Worm (Caenorhabditis elegans): Measurements from ENCODE around the gene slc-17.5.

slc-17.5 gene

DNA sequence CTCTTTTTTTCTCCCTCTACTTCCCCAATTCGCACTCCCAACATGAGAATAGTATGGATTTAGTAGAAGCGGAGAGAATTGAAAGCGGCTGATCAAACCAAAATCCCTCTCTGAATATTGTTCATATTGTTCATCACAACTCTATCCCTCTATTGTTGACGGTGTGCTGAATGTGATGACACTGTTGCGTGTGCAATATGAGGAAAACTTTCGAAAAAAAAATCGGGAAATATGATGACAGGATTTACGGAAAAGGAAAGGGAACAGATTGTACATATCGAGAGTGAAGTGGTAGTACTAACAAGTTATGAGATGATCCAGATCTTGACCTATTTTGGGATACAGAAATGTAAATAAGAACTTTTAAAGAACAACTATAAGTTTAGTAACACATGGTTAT is 11.2 kb upstream of the slc-17.5 start, which contains the start of gene smex-1:
TSS of gene smex-1 (minus strand) at position 101 of the 400 bp plus-strand sequence.
- TF ChIP-seq unc-62 (GFP tag; optimal IDR thresholded peaks at IDR 0.05) = no peak

DNA sequence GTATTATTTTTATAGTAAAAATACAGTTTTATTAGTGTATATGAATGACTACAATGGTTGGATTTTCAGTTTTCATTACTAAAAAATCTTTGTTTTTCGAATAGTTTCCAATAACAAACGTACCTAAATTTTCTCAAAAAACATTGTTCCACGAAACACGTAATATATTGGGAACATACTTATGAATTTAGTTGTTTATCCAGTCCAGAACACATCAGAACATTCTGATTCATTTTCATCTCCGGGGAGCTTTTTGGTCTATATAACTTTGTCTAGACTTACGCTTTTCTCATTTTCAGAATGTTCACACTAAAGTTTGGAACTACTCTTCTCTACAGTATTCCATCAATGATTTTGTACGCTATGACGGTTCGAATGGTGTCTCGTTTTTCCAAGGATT is 7.1 kb upstream of the slc-17.5 start, which contains the start of gene srg-33:
TSS of gene srg-33 (plus strand) at position 301 of the 400 bp plus-strand sequence.
- no peak for TF ChIP-seq unc-62 (GFP tag; optimal IDR thresholded peaks at IDR 0.05)

DNA sequence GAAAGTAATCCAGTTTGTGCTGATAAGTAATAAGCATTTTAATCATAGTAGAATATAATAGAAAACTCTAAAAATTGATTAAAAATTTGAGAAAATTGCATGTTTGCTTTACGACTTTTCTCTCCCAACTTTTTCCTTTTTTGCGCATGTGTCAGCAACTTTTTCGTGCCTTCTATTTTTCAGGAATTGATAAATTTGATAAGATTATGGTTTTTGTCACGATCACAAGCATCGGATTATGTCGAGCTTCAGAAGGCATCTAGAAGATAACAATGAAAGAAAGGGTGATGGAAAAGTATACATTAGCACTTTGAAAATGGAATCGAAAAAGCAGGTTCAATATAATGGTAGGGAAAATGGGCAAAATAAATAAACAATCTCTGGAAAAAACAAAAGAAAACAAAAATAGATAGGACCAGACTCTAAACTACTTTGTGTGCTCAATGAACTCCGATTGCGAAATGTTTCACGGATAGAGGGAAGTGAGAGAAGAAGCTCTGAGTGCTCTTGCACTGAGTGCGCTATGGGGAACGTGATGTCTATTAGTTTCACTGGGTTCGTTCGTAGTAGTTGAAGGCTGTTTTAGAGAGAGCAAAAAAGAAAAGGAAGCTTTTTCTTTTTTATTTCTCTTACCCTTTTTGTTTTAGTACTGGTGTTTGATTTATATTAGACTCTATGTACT is 3.6 kb upstream of the slc-17.5 start:
- TF ChIP-seq unc-62 (GFP tag; optimal IDR thresholded peaks at IDR 0.05) = no peak

DNA sequence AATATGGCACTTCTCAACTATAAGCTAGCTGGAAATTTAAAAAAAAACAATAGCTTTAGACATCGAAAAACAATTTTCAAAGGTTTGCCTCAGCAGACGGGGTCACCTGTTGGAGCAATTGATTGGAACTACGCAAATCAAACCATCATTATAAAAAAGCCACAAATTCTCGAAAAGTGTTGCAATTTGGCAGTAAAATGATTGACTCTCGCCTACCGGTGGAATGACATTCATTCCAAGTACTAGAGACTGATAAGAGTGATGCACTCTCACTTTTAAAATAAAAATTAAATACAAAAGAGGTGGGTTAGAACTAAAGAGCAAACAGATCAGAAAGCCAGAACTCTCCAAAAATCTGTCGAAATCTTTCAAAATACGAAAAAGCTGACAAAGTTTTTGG is 755 bp upstream of the slc-17.5 start:
- TF ChIP-seq unc-62 (GFP tag; optimal IDR thresholded peaks at IDR 0.05) = no peak

DNA sequence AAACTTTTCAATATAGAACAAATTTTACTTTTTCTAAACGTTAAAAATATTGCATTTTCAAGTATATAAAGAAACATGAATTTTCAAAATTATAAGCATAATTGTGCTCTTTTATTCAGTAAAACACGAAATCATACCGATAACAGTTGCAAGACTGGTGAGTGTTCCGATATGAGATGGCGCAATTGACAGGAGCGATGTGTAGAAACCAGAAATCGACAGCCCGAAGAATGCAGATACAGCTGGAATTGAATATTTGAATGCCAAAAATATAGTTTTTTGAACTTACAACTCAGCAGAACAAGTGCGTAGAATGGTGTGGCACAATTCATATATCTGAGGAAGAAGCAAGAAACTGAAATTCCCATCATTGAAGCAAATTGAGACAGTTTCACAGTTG is 1.8 kb downstream of the slc-17.5 start:
- TF ChIP-seq unc-62 (GFP tag; optimal IDR thresholded peaks at IDR 0.05) = no peak

DNA sequence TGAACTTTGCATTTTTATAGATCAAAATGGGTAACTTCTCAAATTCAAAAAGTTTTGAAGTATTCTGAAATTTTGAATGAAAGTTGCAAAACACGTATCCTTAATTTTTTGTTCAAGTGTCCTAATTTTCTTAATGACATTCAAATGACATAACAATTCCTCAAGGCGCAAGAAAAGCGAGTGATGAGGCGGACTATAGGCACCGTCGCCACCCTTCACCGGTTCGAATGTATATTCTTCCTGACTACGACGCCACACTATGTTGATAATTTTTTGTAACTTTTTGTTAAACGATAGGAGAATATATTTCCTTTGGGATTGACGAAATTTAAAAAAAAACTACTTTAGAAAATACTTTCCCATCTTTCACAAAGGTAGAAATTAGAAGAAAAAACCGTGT is 3.1 kb downstream of the slc-17.5 start:
- TF ChIP-seq unc-62 (GFP tag; optimal IDR thresholded peaks at IDR 0.05) = no peak

DNA sequence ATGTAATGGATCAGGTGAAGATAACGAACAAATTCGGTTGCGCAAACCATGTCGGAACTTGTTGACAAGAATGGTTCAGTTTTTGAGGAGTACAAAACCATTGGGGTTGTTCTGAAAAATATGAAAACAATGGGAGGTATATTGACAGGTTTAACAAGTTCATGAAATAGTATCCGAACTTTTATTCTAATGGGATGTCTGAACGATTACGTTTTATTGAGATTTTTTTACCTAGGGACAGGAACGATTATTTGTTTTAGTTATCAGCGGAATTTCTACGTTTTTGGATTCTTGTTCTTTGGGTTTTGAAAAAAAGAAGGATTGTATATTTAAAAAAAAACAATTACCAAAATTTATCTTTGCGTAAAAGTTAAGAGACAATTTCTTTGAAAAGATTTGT is 3.9 kb downstream of the slc-17.5 start, which contains the start of gene str-135:
TSS of gene str-135 (minus strand) at position 101 of the 400 bp plus-strand sequence.
- TF ChIP-seq unc-62 (GFP tag; optimal IDR thresholded peaks at IDR 0.05) = no peak

DNA sequence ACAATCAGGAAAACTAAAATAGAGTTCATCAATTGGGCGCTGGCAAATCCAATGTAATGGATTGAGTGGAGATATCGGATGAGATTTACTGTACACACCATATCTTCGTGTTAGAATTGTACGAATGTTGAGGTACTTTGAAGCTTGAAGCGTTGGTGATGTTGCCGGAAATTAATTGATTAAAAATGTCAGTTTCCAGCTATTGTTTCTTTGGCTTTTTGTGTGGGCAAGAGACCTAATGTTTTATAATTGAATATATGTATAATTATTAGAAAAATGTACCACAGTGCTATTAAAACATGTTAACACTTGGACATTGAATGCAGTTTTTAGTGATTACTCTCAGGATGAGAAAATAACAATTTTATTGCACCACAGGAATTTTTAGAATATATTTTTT is 5.9 kb downstream of the slc-17.5 start, which contains the start of gene str-136:
TSS of gene str-136 (minus strand) at position 101 of the 400 bp plus-strand sequence.
- no peak for TF ChIP-seq unc-62 (GFP tag; optimal IDR thresholded peaks at IDR 0.05)

DNA sequence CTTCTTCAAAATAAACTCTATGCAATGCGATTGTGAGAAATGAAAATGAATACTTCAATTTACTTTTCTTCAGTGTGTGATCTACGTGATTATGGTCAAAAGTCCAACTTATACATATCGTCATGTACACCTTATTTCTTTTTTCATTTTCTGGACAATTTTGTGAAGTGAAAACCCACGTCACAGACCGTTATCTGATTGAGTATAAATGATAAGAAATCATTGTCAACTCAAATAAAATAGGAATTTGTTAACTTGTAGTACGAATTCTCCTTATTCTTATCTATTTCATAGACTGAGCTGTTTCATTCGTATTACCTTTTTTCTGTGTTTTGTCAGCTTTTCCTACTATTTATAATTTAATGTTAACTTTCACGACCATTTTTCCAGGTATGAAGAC is 12.7 kb downstream of the slc-17.5 start, which contains the start of gene asp-5:
TSS of gene asp-5 (plus strand) at position 391 of the 400 bp plus-strand sequence.
- TF ChIP-seq unc-62 (GFP tag; optimal IDR thresholded peaks at IDR 0.05) = no peak

DNA sequence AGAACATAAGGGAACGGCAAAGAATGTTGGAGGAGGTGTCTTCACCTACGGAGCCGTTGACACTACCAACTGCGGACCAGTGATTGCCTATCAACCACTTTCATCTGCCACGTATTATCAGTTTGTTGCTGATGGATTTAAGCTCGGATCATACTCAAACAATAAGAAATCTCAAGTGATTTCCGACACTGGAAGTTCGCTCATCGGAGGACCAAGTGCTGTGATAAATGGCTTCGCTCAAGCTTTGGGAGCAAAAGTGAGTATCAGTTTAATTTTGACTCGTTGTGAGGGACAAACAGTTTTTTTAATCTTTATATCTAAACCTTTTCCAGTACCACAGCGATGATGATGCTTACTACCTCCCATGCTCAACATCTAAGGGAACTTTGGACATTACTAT is 13.3 kb downstream of the slc-17.5 start:
- no peak for TF ChIP-seq unc-62 (GFP tag; optimal IDR thresholded peaks at IDR 0.05)

DNA sequence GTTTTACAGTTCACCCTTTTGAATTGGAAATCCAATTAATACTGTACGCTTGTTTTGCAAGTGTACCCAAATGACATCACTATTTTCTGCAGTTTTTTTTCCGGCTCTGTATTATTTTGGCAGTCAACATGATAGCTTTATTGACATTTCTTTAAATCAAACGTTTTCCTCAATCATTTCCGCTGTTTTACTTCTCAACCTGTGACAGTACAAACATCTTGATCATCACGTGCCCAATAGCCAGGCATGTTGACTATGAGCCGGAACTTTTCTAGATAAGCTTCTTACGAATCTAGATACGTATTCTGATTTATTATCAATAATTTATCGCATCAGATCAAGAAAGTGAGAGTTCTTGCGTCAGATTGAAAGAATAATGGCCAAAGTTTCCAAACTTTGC is 14.8 kb downstream of the slc-17.5 start:
- no peak for TF ChIP-seq unc-62 (GFP tag; optimal IDR thresholded peaks at IDR 0.05)

DNA sequence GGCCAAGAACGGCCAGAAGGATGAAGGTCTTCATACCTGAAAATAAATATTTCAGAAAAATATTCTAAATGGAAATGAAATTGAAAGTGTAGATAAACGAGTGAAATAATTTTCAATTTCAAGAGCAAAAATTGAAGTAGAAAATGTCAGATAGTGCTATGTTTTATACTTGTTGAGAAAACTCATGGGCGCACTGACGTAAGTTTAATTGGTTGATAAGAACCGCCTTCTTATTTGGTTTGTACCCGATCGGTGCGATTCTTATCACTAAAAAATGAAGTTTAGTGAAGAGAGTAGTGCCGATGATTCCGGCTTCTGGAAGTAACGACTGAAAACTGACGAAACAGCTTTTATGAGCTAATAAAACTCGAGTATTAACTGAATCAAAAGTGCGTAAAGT is 15.8 kb downstream of the slc-17.5 start, which contains the start of the genes asp-6 and asp-12:
TSS of gene asp-6 (minus strand) at position 36 of the 400 bp plus-strand sequence.
TSS of gene asp-12 (plus strand) at position 309 of the 400 bp plus-strand sequence.
- no peak for TF ChIP-seq unc-62 (GFP tag; optimal IDR thresholded peaks at IDR 0.05)

DNA sequence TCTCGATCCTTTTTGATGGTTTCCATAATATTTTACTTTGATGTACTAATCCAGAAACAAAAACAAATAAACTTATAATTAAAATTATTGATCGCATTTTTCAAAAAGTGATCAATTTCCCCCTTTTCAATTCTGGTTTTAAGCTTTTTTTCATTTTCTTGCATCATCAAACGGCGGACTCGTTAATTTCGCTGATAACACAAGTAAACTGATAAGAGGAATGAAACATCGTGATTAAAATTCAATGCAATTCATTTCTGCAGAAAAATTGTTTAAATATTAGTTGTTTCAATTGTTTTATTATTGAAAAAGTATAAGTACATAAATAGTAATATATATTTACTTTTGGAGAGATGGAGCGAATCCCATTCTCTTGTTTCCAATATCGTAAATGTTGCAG is 17.4 kb downstream of the slc-17.5 start:
- TF ChIP-seq unc-62 (GFP tag; optimal IDR thresholded peaks at IDR 0.05) = no peak

DNA sequence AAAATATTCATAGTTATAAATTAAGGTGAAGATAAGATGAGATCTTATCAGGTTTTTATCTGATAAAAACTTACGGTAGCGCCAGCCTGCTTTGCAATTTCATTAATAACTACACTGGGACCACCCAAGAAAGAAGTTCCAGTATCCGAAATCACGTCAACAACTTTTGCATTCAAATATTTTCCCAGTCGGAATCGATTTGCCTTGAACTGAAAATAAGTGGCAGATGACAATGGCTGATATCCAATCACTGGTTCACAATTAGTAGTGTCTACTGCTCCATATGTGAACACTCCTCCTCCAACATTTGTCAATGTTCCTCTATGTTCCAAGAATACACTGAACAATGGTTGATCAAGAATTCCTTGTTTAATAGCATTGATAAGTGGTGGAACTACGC is 18.5 kb downstream of the slc-17.5 start, which contains the start of gene F21F8.5:
TSS of gene F21F8.5 (minus strand) at position 101 of the 400 bp plus-strand sequence.
- TF ChIP-seq unc-62 (GFP tag; optimal IDR thresholded peaks at IDR 0.05) = no peak

DNA sequence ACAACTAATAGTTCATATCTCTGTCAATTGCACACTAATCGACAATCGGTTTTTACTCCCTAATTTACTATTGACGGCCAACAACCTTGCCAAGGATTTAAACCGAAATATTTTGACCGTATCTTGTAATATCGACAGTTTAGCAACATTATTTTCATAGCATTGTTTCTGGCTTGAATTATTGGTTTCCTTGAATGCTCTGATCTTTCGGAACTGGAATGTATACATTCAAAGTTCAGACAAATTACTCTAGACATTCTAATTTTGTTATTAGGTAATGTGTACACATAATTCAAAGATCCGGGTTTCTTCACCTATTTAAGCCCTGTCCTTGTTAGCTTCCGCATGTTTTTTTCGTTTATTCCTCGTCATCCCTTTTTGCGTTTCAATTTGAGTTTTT is 20.8 kb downstream of the slc-17.5 start, which contains the start of gene C16D9.9:
TSS of gene C16D9.9 (plus strand) at position 301 of the 400 bp plus-strand sequence.
- TF ChIP-seq unc-62 (GFP tag; optimal IDR thresholded peaks at IDR 0.05) = no peak

DNA sequence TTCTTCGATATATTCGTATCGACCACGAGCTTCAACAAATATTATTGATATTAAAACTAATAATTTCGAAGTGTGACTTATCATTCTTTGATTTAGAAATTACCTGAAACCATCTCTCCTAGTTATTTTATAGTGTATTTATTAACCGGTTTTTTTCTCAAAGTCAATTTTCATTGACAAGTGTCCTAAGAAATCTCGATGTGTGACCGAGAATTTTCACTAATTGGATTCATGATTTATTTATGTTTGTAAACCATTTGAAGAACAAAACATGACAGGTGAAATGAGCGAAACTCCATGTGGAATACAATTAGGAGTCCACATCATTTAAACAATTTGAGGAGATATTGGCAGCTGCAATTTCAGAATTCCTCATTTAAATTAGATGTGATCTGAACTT is 21.2 kb downstream of the slc-17.5 start, which contains the start of gene C16D9.8:
TSS of gene C16D9.8 (minus strand) at position 101 of the 400 bp plus-strand sequence.
- no peak for TF ChIP-seq unc-62 (GFP tag; optimal IDR thresholded peaks at IDR 0.05)

DNA sequence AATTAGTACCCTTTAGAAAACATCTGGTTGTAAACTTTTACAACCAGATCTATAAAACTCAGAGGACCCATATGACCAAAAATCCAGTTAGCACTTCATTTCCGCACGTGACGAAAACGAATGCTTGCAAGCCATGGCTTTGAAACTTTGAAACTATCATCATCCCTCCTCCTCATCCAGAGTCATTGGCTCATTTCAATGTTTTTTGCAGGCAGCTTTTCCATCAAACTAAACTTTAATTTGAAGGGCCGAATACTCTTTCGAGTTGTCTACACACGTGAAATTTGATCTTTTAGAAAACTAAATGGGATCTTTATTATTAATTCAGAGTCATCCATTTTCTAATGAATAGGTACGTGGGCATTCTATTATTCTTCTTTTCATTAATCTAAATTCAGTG is 22.5 kb downstream of the slc-17.5 start:
- no peak for TF ChIP-seq unc-62 (GFP tag; optimal IDR thresholded peaks at IDR 0.05)

All from whole organism, dauer.